Worm (Caenorhabditis elegans): ENCODE data around the gene F25B3.4.

DNA sequence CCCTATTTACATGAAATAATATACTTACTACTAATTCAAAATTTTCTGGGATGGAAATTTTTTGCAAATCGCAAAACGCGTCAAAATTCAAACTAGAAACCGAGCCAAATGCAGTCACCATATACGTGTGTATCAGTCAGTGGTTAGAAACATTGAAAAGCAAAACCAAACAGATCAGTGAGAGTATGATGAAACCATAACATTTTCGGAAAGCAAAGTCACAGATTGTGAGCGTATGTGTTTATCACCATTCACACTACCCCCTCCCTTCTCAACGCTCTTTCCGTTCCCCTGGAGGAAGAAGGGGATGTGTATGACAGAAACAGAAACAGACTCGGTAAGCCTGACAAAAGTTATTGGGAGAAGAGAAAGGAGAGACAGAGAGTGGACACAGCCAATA, 3.1 kb upstream of the F25B3.4 start:
- TF ChIP-seq hmg-4 (GFP tag; optimal IDR thresholded peaks at IDR 0.05) (no peak), tbx-37 (GFP tag; conservative IDR thresholded peaks at IDR 0.05) (no peak)

Data from whole organism, early embryonic.